Worm (Caenorhabditis elegans): ENCODE results near the gene srv-16.

srv-16 gene

DNA sequence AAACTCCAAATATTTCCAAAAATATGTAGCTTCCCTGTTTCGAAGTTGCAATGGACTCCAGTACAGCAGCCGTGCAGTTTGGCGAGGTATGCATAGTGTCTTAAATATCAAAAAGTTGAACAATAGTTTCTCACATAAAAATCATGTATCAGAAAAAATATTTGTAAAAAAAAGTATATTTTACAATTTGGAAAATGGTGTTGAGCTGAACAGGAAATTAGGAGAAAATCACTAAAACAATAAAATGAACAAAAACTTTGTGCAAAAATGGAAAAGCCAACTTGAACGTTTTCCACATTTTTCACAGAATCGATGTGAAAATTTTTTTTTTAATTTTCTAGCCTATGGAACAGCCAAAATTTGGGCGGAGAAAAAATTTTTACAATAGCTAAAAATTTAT, 7.0 kb downstream of the srv-16 start, which contains the start of gene Y105C5B.8:
Gene Y105C5B.8 (minus strand): TSS at position 101 of the 400 bp plus-strand sequence.
- no peak for TF ChIP-seq C16A3.4 (tag; optimal IDR thresholded peaks at IDR 0.05)
- no peak for TF ChIP-seq tbx-2 (tag; optimal IDR thresholded peaks at IDR 0.05)
- no peak for TF ChIP-seq dpl-1 (GFP tag; optimal IDR thresholded peaks at IDR 0.05)
- no peak for TF ChIP-seq vab-15 (tag; optimal IDR thresholded peaks at IDR 0.05)
- TF ChIP-seq ceh-82 (tag; optimal IDR thresholded peaks at IDR 0.05) = no peak
- TF ChIP-seq ceh-90 (tag; optimal IDR thresholded peaks at IDR 0.05) = no peak
- TF ChIP-seq sup-37 (GFP tag; optimal IDR thresholded peaks at IDR 0.05) = no peak
- TF ChIP-seq nhr-12 (tag; optimal IDR thresholded peaks at IDR 0.05) = no peak
- no peak for TF ChIP-seq grh-1 (GFP tag; IDR thresholded peaks at IDR 0.05)

ce11 chrIV:15923000-15923399, 10.7 kb downstream of the srv-16 start:
- TF ChIP-seq efl-1 (optimal IDR thresholded peaks at IDR 0.05) (no peak), efl-1 (GFP tag; optimal IDR thresholded peaks at IDR 0.05 in 1 of 2) (peak in 1 of 2 experiments; percentile 5), egl-27 (tag; optimal IDR thresholded peaks at IDR 0.05) (no peak)

- no peak for TF ChIP-seq ama-1 (optimal IDR thresholded peaks at IDR 0.05)
- TF ChIP-seq lin-39 (tag; optimal IDR thresholded peaks at IDR 0.05) = no peak
- no peak for TF ChIP-seq C04F5.9 (tag; optimal IDR thresholded peaks at IDR 0.05)
- TF ChIP-seq ceh-63 (GFP tag; optimal IDR thresholded peaks at IDR 0.05) = no peak
- no peak for TF ChIP-seq lin-15B (tag; optimal IDR thresholded peaks at IDR 0.05)
- no peak for TF ChIP-seq fkh-4 (tag; optimal IDR thresholded peaks at IDR 0.05; ENCODE audit: borderline replicate concordance)
- no peak for TF ChIP-seq blmp-1 (tag; optimal IDR thresholded peaks at IDR 0.05)
- no peak for TF ChIP-seq sptf-1 (tag; optimal IDR thresholded peaks at IDR 0.05)
- TF ChIP-seq fos-1 (tag; optimal IDR thresholded peaks at IDR 0.05) = no peak
- no peak for TF ChIP-seq lin-14 (GFP tag; optimal IDR thresholded peaks at IDR 0.05)
- TF ChIP-seq egl-27 (tag; optimal IDR thresholded peaks at IDR 0.05) = no peak
- TF ChIP-seq nhr-20 (tag; optimal IDR thresholded peaks at IDR 0.05) = no peak
- TF ChIP-seq C16A3.4 (tag; optimal IDR thresholded peaks at IDR 0.05) = no peak
- TF ChIP-seq tlp-1 (tag; optimal IDR thresholded peaks at IDR 0.05) = no peak
Observed at ce11 chrIV:15915061-15915460, 18.7 kb downstream of the srv-16 start.

DNA sequence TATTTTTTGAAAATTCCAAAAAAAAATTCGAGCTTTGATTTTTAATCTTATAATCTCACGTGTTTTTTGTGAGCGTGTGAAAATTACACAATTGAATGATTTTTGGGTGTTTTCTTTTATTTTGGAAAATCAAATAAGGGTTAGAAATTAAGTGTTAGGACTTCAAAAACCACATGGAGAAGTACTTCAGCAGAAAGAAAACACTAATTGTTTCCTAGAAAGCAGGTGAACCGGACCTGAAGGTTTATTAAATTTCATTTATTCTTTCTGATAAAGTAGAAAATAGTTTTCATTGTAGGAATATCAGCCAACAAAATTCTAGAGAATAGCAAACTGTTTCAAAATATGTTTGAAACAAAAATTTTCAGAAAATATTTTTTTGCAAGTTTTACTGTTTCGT, 25.5 kb downstream of the srv-16 start:
- TF ChIP-seq hlh-4 (tag; optimal IDR thresholded peaks at IDR 0.05) (peak; percentile 75), efl-1 (optimal IDR thresholded peaks at IDR 0.05) (no peak), efl-1 (GFP tag; optimal IDR thresholded peaks at IDR 0.05 in 1 of 2) (peak in 1 of 2 experiments; percentile 40), lin-14 (GFP tag; optimal IDR thresholded peaks at IDR 0.05) (no peak), unc-86 (tag; optimal IDR thresholded peaks at IDR 0.05) (no peak), nhr-71 (tag; optimal IDR thresholded peaks at IDR 0.05) (peak; percentile 29), nhr-47 (tag; optimal IDR thresholded peaks at IDR 0.05) (peak; percentile 33), pqm-1 (tag; optimal IDR thresholded peaks at IDR 0.05) (no peak), fkh-8 (tag; optimal IDR thresholded peaks at IDR 0.05) (peak; percentile 69)

- TF ChIP-seq nhr-71 (tag; optimal IDR thresholded peaks at IDR 0.05) (peak; percentile 39), lin-35 (GFP tag; optimal IDR thresholded peaks at IDR 0.05) (no peak), C04F5.9 (tag; optimal IDR thresholded peaks at IDR 0.05) (no peak), ceh-90 (tag; optimal IDR thresholded peaks at IDR 0.05) (no peak), zip-4 (GFP tag; optimal IDR thresholded peaks at IDR 0.05) (no peak), mab-9 (GFP tag; IDR thresholded peaks at IDR 0.05) (no peak), blmp-1 (tag; optimal IDR thresholded peaks at IDR 0.05) (no peak), hlh-4 (tag; optimal IDR thresholded peaks at IDR 0.05) (peak; percentile 76), sptf-1 (tag; optimal IDR thresholded peaks at IDR 0.05) (no peak), fkh-8 (tag; optimal IDR thresholded peaks at IDR 0.05) (peak; percentile 25), xbp-1 (tag; optimal IDR thresholded peaks at IDR 0.05) (no peak), F16B12.6 (tag; optimal IDR thresholded peaks at IDR 0.05) (no peak), nhr-90 (tag; optimal IDR thresholded peaks at IDR 0.05; ENCODE audit: poor library complexity) (no peak), efl-1 (optimal IDR thresholded peaks at IDR 0.05) (no peak), efl-1 (GFP tag; optimal IDR thresholded peaks at IDR 0.05 in 1 of 2) (no peak), ets-5 (GFP tag; IDR thresholded peaks at IDR 0.05) (no peak), snu-23 (GFP tag; optimal IDR thresholded peaks at IDR 0.05) (no peak), unc-130 (tag; optimal IDR thresholded peaks at IDR 0.05) (no peak), nhr-47 (tag; optimal IDR thresholded peaks at IDR 0.05) (peak; percentile 29)
Observed at ce11 chrIV:15906059-15906632, 27.6 kb downstream of the srv-16 start, which contains the start of gene srv-15. srv-15 (plus strand) TSS chrIV:15906582.

Measured in whole organism, L1 larva.